Fruit fly (Drosophila melanogaster): ENCODE data around the gene CG6610.

DNA sequence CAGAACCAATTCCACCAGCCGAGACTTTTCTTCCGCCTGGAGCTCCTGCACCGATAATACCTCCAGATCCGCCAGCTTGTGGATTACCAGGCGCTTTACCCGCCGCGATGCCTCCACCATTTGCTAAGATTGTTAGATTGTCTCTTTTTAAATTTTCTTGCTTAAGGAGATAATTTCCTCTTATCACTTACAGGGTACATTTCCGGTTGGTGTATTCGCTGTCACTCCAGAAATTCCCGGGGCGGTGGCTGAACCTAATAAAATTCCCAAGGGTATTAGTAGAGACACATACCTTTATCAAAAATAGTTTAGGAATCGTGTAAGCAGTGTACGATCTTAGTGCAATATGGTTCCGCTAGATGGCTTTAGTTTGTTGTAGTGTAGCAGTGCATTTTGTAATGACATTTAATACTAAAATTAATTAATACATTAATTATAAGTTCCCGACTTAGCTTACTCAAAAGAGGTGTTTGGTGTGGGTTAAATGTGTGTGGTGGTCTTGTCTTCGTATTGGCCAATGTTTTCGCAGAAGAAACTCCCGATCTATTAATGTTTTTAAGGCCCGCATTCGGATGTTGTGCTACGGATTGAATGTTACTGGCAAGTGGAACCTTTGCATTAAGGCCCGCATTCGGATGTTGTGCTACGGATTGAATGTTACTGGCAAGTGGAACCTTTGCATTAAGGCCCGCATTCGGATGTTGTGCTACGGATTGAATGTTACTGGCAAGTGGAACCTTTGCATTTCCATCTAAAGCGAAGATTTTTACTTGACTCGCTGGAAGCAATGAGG, 49.5 kb downstream of the CG6610 start:
- TF ChIP-seq Myc (optimal IDR thresholded peaks at IDR 0.05) = peak; percentile 86
- TF ChIP-seq Jra (GFP tag; optimal IDR thresholded peaks at IDR 0.05) = no peak
- no peak for TF ChIP-seq Rel (GFP tag; optimal IDR thresholded peaks at IDR 0.05)
- TF ChIP-seq Rel (tag; optimal IDR thresholded peaks at IDR 0.05) = no peak
- no peak for TF ChIP-seq OdsH (GFP tag; optimal IDR thresholded peaks at IDR 0.05)
- TF ChIP-seq h (GFP tag; optimal IDR thresholded peaks at IDR 0.05) = no peak
- TF ChIP-seq fru (GFP tag; optimal IDR thresholded peaks at IDR 0.05) = peak; percentile 20
- TF ChIP-seq Dif (GFP tag; optimal IDR thresholded peaks at IDR 0.05; ENCODE audit: partially characterized antibody) = no peak
- no peak for TF ChIP-seq usp (GFP tag; optimal IDR thresholded peaks at IDR 0.05)
- TF ChIP-seq Vsx2 (GFP tag; optimal IDR thresholded peaks at IDR 0.05; ENCODE audit: partially characterized antibody) = no peak
- TF ChIP-seq br (GFP tag; optimal IDR thresholded peaks at IDR 0.05) = no peak
- TF ChIP-seq Mio (GFP tag; optimal IDR thresholded peaks at IDR 0.05) = no peak
